Fruit fly (Drosophila melanogaster): ENCODE results near the gene bai.
A peak's percentile ranks its signal among the peaks of the same experiment; 100 is the strongest.

The bai gene

dm6 chr3R:25004763-25005162 lies 34.4 kb upstream of the bai start (continued):
- TF ChIP-seq CG9727 (GFP tag; optimal IDR thresholded peaks at IDR 0.05) (peak; percentile 29), Fer1 (GFP tag; optimal IDR thresholded peaks at IDR 0.05) (no peak), tin (GFP tag; optimal IDR thresholded peaks at IDR 0.05) (peak; percentile 63), Ptx1 (GFP tag; IDR thresholded peaks at IDR 0.05) (peak; percentile 76), shn (GFP tag; optimal IDR thresholded peaks at IDR 0.05) (peak; percentile 7), gt (GFP tag; IDR thresholded peaks at IDR 0.05) (no peak), Fer3 (tag; optimal IDR thresholded peaks at IDR 0.05) (peak; percentile 43), CG3281 (GFP tag; optimal IDR thresholded peaks at IDR 0.05) (peak; percentile 22), CG14860 (GFP tag; IDR thresholded peaks at IDR 0.05; ENCODE audit: partially characterized antibody) (no peak), CG30020 (tag; optimal IDR thresholded peaks at IDR 0.05) (no peak), CG9817 (tag; optimal IDR thresholded peaks at IDR 0.05) (peak; percentile 32), sr (GFP tag; IDR thresholded peaks at IDR 0.05) (peak; percentile 58; the same call in 2 of the 3 replicates), sug (tag; optimal IDR thresholded peaks at IDR 0.05) (no peak), NfI (GFP tag; optimal IDR thresholded peaks at IDR 0.05) (peak; percentile 44), CG3847 (GFP tag; IDR thresholded peaks at IDR 0.05) (peak; percentile 23; the same call in 1 of the 2 replicates), GATAe (GFP tag; conservative IDR thresholded peaks at IDR 0.05) (no peak), dati (GFP tag; IDR thresholded peaks at IDR 0.05) (no peak), ci (GFP tag; IDR thresholded peaks at IDR 0.05) (peak; percentile 80), CG17912 (GFP tag; optimal IDR thresholded peaks at IDR 0.05) (no peak), CG1792 (GFP tag; optimal IDR thresholded peaks at IDR 0.05) (no peak), CG12104 (GFP tag; optimal IDR thresholded peaks at IDR 0.05) (peak; percentile 9), Aef1 (GFP tag; IDR thresholded peaks at IDR 0.05) (peak; percentile 63; the same call in 2 of the 3 replicates), CG10431 (GFP tag; optimal IDR thresholded peaks at IDR 0.05) (no peak), Awh (GFP tag; IDR thresholded peaks at IDR 0.05) (0 out of 2 replicates have a peak, but pooled peaks have one; percentile 10), CG10321 (GFP tag; IDR thresholded peaks at IDR 0.05) (0 out of 2 replicates have a peak, but pooled peaks have one; percentile 18), en (GFP tag; optimal IDR thresholded peaks at IDR 0.05) (no peak), CG8924 (tag; optimal IDR thresholded peaks at IDR 0.05) (peak; percentile 35), CG6854 (GFP tag; optimal IDR thresholded peaks at IDR 0.05) (no peak), CG16863 (GFP tag; optimal IDR thresholded peaks at IDR 0.05) (peak; percentile 42), sc (optimal IDR thresholded peaks at IDR 0.05) (no peak), sc (GFP tag; optimal IDR thresholded peaks at IDR 0.05) (peak; percentile 18), CG2120 (GFP tag; optimal IDR thresholded peaks at IDR 0.05) (no peak), C15 (GFP tag; IDR thresholded peaks at IDR 0.05) (no peak), CG1603 (tag; optimal IDR thresholded peaks at IDR 0.05) (peak; percentile 57), CG17328 (GFP tag; IDR thresholded peaks at IDR 0.05) (peak; percentile 70), CG7745 (tag; optimal IDR thresholded peaks at IDR 0.05) (no peak), Nf-YB (GFP tag; optimal IDR thresholded peaks at IDR 0.05) (no peak), CG1529 (GFP tag; optimal IDR thresholded peaks at IDR 0.05) (no peak), CG6689 (GFP tag; IDR thresholded peaks at IDR 0.05) (peak; percentile 67), bab2 (GFP tag; optimal IDR thresholded peaks at IDR 0.05) (peak; percentile 66), Chrac-16 (GFP tag; optimal IDR thresholded peaks at IDR 0.05) (peak; percentile 50), nerfin-2 (GFP tag; IDR thresholded peaks at IDR 0.05; ENCODE audit: partially characterized antibody) (no peak), CG17359 (tag; optimal IDR thresholded peaks at IDR 0.05) (peak; percentile 69), vfl (GFP tag; optimal IDR thresholded peaks at IDR 0.05) (no peak), lab (GFP tag; optimal IDR thresholded peaks at IDR 0.05) (peak; percentile 75), gem (tag; optimal IDR thresholded peaks at IDR 0.05) (no peak), CG13296 (GFP tag; optimal IDR thresholded peaks at IDR 0.05) (no peak), eve (GFP tag; optimal IDR thresholded peaks at IDR 0.05) (no peak), Tbp (GFP tag; optimal IDR thresholded peaks at IDR 0.05) (no peak), exex (tag; optimal IDR thresholded peaks at IDR 0.05) (no peak), CG8089 (GFP tag; optimal IDR thresholded peaks at IDR 0.05) (peak; percentile 19), CG14710 (tag; optimal IDR thresholded peaks at IDR 0.05) (peak; percentile 21)

Measured in whole organism, embryonic.